Worm (Caenorhabditis elegans) whole organism, L4 larva: Measurements from ENCODE around the gene C16C8.19.

Experiments used
- R02D3.7 ChIP-seq: fragments of 150-350 bp; sonication (generic microtip); optimal IDR thresholded peaks from 3 replicates; lab custom pipeline; 2014; ENCODE audit warnings: missing biosample characterization, missing genetic modification characterization
- aha-1 ChIP-seq: fragments of 150-350 bp; peaks from one replicate; lab custom pipeline; 2014; ENCODE audit warnings: missing biosample characterization, missing genetic modification characterization
- ceh-32 ChIP-seq: sonication (generic microtip); optimal IDR thresholded peaks from 2 replicates; lab custom pipeline; 2016; ENCODE audit warnings: mild to moderate bottlenecking, missing genetic modification characterization, missing compliant biosample characterization; ENCODE audit not compliant: poor library complexity
- ctbp-1 ChIP-seq: fragments of 200-800 bp; sonication (Bioruptor generic); IDR thresholded peaks from 2 replicates; pipeline ENCODE4 v1.3.6; 2022; ENCODE audit warnings: missing genetic modification reagents, missing genetic modification characterization, missing compliant biosample characterization
- fkh-10 ChIP-seq: fragments of 150-350 bp; optimal IDR thresholded peaks from 2 replicates; lab custom pipeline; 2014; ENCODE audit warnings: missing biosample characterization, missing genetic modification reagents, missing genetic modification characterization
- hif-1 ChIP-seq, 2 experiments: sonication (generic microtip); optimal IDR thresholded peaks; 2 replicates each; lab custom pipeline; 2016 to 2017; ENCODE audit warnings: missing compliant biosample characterization in 2 of 2, missing genetic modification characterization in 2 of 2, missing genetic modification reagents in 2 of 2, missing genotype in 2 of 2, mild to moderate bottlenecking in 1 of 2
- lin-13 ChIP-seq: fragments of 150-350 bp; optimal IDR thresholded peaks from 2 replicates; lab custom pipeline; 2014; ENCODE audit warnings: missing biosample characterization, missing genetic modification reagents, missing genetic modification characterization
- lin-39 ChIP-seq: fragments of 150-350 bp; optimal IDR thresholded peaks from 2 replicates; lab custom pipeline; 2014; ENCODE audit warnings: missing biosample characterization, missing genetic modification reagents, missing genetic modification characterization
- lir-3 ChIP-seq: sonication (generic microtip); optimal IDR thresholded peaks from 2 replicates; lab custom pipeline; 2016; ENCODE audit warnings: mild to moderate bottlenecking, missing genetic modification characterization, missing compliant biosample characterization
- lsy-2 ChIP-seq, 2 experiments: fragments of 150-350 bp in 1 of 2; sonication (generic microtip) in 1 of 2; optimal IDR thresholded peaks; 2 replicates each; lab custom pipeline; 2014 to 2017; ENCODE audit warnings: missing biosample characterization in 2 of 2, missing genetic modification characterization in 2 of 2
- mdl-1 ChIP-seq, 2 experiments: fragments of 150-350 bp in 1 of 2; sonication (generic microtip) in 1 of 2; optimal IDR thresholded peaks; 2 replicates each; lab custom pipeline; 2014 to 2017; ENCODE audit warnings: missing biosample characterization in 2 of 2, missing genetic modification characterization in 2 of 2
- unc-39 ChIP-seq: sonication (generic microtip); optimal IDR thresholded peaks from 2 replicates; lab custom pipeline; 2017; ENCODE audit warnings: missing biosample characterization, missing genetic modification characterization
- zag-1 ChIP-seq: fragments of 150-350 bp; optimal IDR thresholded peaks from 2 replicates; lab custom pipeline; 2014; ENCODE audit warnings: missing biosample characterization, missing genetic modification characterization

DNA sequence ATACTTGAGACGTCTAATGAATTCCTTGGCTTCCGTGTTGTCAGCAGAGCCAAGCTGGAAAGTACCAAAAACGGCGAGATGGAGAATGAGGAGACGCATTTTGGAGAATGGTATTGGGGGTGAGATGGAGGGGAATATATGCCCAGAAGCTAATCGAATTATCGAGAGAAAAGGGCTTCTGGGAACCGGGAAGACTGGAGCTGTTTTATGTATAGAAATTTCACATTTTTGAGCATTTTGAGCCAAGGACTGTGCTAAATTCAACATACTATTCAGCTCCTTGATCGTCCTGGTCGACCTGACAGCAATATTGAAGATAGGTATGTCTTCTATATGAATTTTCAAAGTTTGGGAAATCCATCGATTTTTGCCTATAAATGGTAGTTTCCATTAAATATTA lies 1.8 kb downstream of the C16C8.19 start, which contains the start of gene C16C8.7:
- TF ChIP-seq unc-39 (tag; lab: Kevin White, UChicago) (no peak), aha-1 (tag; lab: Kevin White, UChicago) (no peak), lir-3 (tag; lab: Kevin White, UChicago) (no peak), ctbp-1 (no peak), lsy-2 (tag; optimal IDR thresholded peaks at IDR 0.05; lab: Kevin White, UChicago) (no peak), R02D3.7 (tag; lab: Kevin White, UChicago) (no peak), hif-1 (tag; optimal IDR thresholded peaks at IDR 0.05; lab: Kevin White, UChicago) (no peak), lin-13 (GFP tag; lab: Kevin White, UChicago) (no peak), mdl-1 (tag; optimal IDR thresholded peaks at IDR 0.05; lab: Kevin White, UChicago) (no peak), fkh-10 (GFP tag; lab: Kevin White, UChicago) (no peak), zag-1 (no peak), lin-39 (tag; lab: Kevin White, UChicago) (no peak), ceh-32 (tag; lab: Kevin White, UChicago) (no peak)
